Fruit fly (Drosophila melanogaster): ENCODE results near the gene CG13998.

The CG13998 gene

DNA sequence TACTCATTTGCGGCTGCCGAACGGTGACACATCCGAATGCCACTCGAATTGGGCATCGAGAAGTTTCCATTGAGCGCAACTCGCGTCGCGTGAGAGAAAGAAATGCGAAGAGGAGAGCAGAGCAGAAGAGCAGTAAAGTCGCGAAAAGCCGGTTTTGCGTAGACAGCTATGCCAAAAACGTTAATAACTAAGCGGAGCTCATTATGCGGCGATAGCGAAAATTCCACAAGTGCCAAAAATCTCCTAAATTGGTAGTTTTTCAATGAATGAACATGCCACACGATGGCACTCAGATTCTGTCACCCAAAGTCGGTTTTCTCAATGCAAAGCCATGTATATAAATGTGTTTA is 21.1 kb upstream of the CG13998 start:
- no peak for TF ChIP-seq D1 (tag; optimal IDR thresholded peaks at IDR 0.05)
- no peak for TF ChIP-seq CG32121 (GFP tag; IDR thresholded peaks at IDR 0.05)
- TF ChIP-seq Snoo (tag; optimal IDR thresholded peaks at IDR 0.05): no peak
- no peak for TF ChIP-seq CG4496 (GFP tag; IDR thresholded peaks at IDR 0.05)
- no peak for TF ChIP-seq CG10348 (GFP tag; IDR thresholded peaks at IDR 0.05)
- no peak for TF ChIP-seq fd96Ca (GFP tag; IDR thresholded peaks at IDR 0.05)
- no peak for TF ChIP-seq CG15710 (tag; optimal IDR thresholded peaks at IDR 0.05)
- TF ChIP-seq CG13204 (GFP tag; optimal IDR thresholded peaks at IDR 0.05): no peak
- TF ChIP-seq gl (tag; optimal IDR thresholded peaks at IDR 0.05): no peak
- TF ChIP-seq CG8301 (tag; optimal IDR thresholded peaks at IDR 0.05): no peak
- no peak for TF ChIP-seq Ets98B (GFP tag; IDR thresholded peaks at IDR 0.05)

dm6 chr2L:5977070-5977728 is 20.6 kb upstream of the CG13998 start:
- TF ChIP-seq CG12605 (GFP tag; IDR thresholded peaks at IDR 0.05): no peak
- TF ChIP-seq EcR (GFP tag; optimal IDR thresholded peaks at IDR 0.05): peak; percentile 97
- no peak for TF ChIP-seq CG32121 (GFP tag; IDR thresholded peaks at IDR 0.05)
- no peak for TF ChIP-seq rn (GFP tag; IDR thresholded peaks at IDR 0.05)
- peak; percentile 2 for TF ChIP-seq CG8159 (tag; optimal IDR thresholded peaks at IDR 0.05)
- TF ChIP-seq CG13204 (GFP tag; optimal IDR thresholded peaks at IDR 0.05): peak; percentile 50

dm6 chr2L:5975601-5976000 is 19.0 kb upstream of the CG13998 start:
- TF ChIP-seq Pif1B (GFP tag; optimal IDR thresholded peaks at IDR 0.05) (no peak), CG34367 (tag; optimal IDR thresholded peaks at IDR 0.05) (no peak), CG10348 (GFP tag; IDR thresholded peaks at IDR 0.05) (no peak), Snoo (tag; optimal IDR thresholded peaks at IDR 0.05) (no peak), CG15710 (tag; optimal IDR thresholded peaks at IDR 0.05) (no peak), CG13204 (GFP tag; optimal IDR thresholded peaks at IDR 0.05) (no peak), Ets98B (GFP tag; IDR thresholded peaks at IDR 0.05) (no peak), CG8301 (tag; optimal IDR thresholded peaks at IDR 0.05) (no peak), EcR (GFP tag; optimal IDR thresholded peaks at IDR 0.05) (no peak), Pif1A (GFP tag; optimal IDR thresholded peaks at IDR 0.05) (no peak), gl (tag; optimal IDR thresholded peaks at IDR 0.05) (no peak), CG17806 (tag; optimal IDR thresholded peaks at IDR 0.05) (no peak), CG4496 (GFP tag; IDR thresholded peaks at IDR 0.05) (no peak), fd96Ca (GFP tag; IDR thresholded peaks at IDR 0.05) (no peak), CG12605 (GFP tag; IDR thresholded peaks at IDR 0.05) (no peak), rn (GFP tag; IDR thresholded peaks at IDR 0.05) (no peak), CG8159 (tag; optimal IDR thresholded peaks at IDR 0.05) (no peak), CG9948 (tag; optimal IDR thresholded peaks at IDR 0.05) (no peak)

dm6 chr2L:5975025-5975539 is 18.5 kb upstream of the CG13998 start:
- TF ChIP-seq EcR (GFP tag; optimal IDR thresholded peaks at IDR 0.05) (peak; percentile 27), CG15710 (tag; optimal IDR thresholded peaks at IDR 0.05) (no peak), CG12605 (GFP tag; IDR thresholded peaks at IDR 0.05) (no peak), CG8159 (tag; optimal IDR thresholded peaks at IDR 0.05) (no peak), rn (GFP tag; IDR thresholded peaks at IDR 0.05) (no peak), CG13204 (GFP tag; optimal IDR thresholded peaks at IDR 0.05) (peak; percentile 43), Ets98B (GFP tag; IDR thresholded peaks at IDR 0.05) (peak; percentile 16; the same call in 1 of the 2 replicates), fd96Ca (GFP tag; IDR thresholded peaks at IDR 0.05) (0 out of 3 replicates have a peak, but pooled peaks have one; percentile 16)

dm6 chr2L:5974122-5974521 is 17.5 kb upstream of the CG13998 start:
- 0 out of 2 replicates have a peak, but pooled peaks have one; percentile 31 for TF ChIP-seq Ets98B (GFP tag; IDR thresholded peaks at IDR 0.05)
- peak; percentile 15 for TF ChIP-seq CG14655 (GFP tag; optimal IDR thresholded peaks at IDR 0.05)
- TF ChIP-seq gl (tag; optimal IDR thresholded peaks at IDR 0.05): no peak
- peak; percentile 90 for TF ChIP-seq EcR (GFP tag; optimal IDR thresholded peaks at IDR 0.05)
- TF ChIP-seq Snoo (tag; optimal IDR thresholded peaks at IDR 0.05): no peak

- TF ChIP-seq EcR (GFP tag; optimal IDR thresholded peaks at IDR 0.05) (peak; percentile 13), CG9948 (tag; optimal IDR thresholded peaks at IDR 0.05) (no peak)
Observed at dm6 chr2L:5972588-5973236, 16.1 kb upstream of the CG13998 start.

DNA sequence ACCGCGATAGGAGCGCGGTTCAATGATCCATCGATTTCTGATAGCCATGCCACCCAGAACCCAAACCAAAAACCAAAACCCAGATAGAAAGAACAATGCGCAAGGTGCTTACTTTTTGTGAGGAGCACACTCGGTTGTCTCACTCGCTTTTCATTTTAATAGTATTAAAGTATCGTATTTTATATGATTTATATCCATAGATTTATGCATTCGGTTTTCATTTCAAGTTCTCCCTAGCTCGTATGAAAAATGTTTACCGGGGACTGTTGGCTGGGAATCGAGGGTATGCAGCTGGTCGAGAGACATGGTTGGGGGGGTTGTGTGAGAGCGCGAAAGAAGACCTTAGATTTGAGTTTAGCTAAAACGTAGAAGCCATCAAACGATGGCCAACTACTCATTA is 15.4 kb upstream of the CG13998 start:
- no peak for TF ChIP-seq CG17806 (tag; optimal IDR thresholded peaks at IDR 0.05)
- no peak for TF ChIP-seq CG12605 (GFP tag; IDR thresholded peaks at IDR 0.05)
- no peak for TF ChIP-seq CG14655 (GFP tag; optimal IDR thresholded peaks at IDR 0.05)
- TF ChIP-seq Ets98B (GFP tag; IDR thresholded peaks at IDR 0.05): no peak
- TF ChIP-seq CG32121 (GFP tag; IDR thresholded peaks at IDR 0.05): no peak
- no peak for TF ChIP-seq fd96Ca (GFP tag; IDR thresholded peaks at IDR 0.05)
- TF ChIP-seq CG15710 (tag; optimal IDR thresholded peaks at IDR 0.05): no peak
